Fruit fly (Drosophila melanogaster) whole organism, embryonic: ENCODE measurements around the gene Cisd2.

Experiments used
- Antp ChIP-seq: fragments of 200-800 bp; sonication (Bioruptor generic); optimal IDR thresholded peaks from 3 replicates; lab custom pipeline; 2016; ENCODE audit warnings: missing biosample characterization, missing genetic modification characterization
- Atf3 ChIP-seq: fragments of 200-800 bp; sonication (Bioruptor generic); optimal IDR thresholded peaks from 3 replicates; lab custom pipeline; 2016; ENCODE audit warnings: missing biosample characterization, missing genetic modification characterization
- B-H1 ChIP-seq: fragments of 200-800 bp; sonication (Bioruptor generic); IDR thresholded peaks from 3 replicates; pipeline ENCODE4 v1.3.6; 2022; ENCODE audit warnings: missing biosample characterization, missing genetic modification characterization
- B-H2 ChIP-seq: fragments of 200-800 bp; sonication (Bioruptor generic); optimal IDR thresholded peaks from 2 replicates; lab custom pipeline; 2018; ENCODE audit warnings: missing biosample characterization, mild to moderate bottlenecking, missing genetic modification characterization
- CG10147 ChIP-seq: fragments of 200-800 bp; sonication (Bioruptor generic); optimal IDR thresholded peaks from 2 replicates; lab custom pipeline; 2019; ENCODE audit warnings: missing biosample characterization, mild to moderate bottlenecking, missing genetic modification characterization, moderate library complexity
- CG11247 ChIP-seq: fragments of 200-800 bp; sonication (Bioruptor generic); IDR thresholded peaks from 2 replicates; pipeline ENCODE4 v1.3.6; 2022; ENCODE audit warnings: missing biosample characterization, missing genetic modification characterization
- CG12219 ChIP-seq: fragments of 200-800 bp; sonication (Bioruptor generic); optimal IDR thresholded peaks from 3 replicates; lab custom pipeline; 2018; ENCODE audit warnings: missing biosample characterization, mild to moderate bottlenecking, missing genetic modification characterization
- CG12236 ChIP-seq: fragments of 200-800 bp; sonication (Bioruptor generic); optimal IDR thresholded peaks from 2 replicates; lab custom pipeline; 2016; ENCODE audit warnings: missing biosample characterization, missing genetic modification characterization
- CG12744 ChIP-seq: fragments of 200-800 bp; sonication (Bioruptor generic); optimal IDR thresholded peaks from 2 replicates; lab custom pipeline; 2016; ENCODE audit warnings: missing biosample characterization, missing genetic modification characterization
- CG15269 ChIP-seq: fragments of 200-800 bp; sonication (Bioruptor generic); optimal IDR thresholded peaks from 2 replicates; lab custom pipeline; 2018; ENCODE audit warnings: missing biosample characterization, mild to moderate bottlenecking, missing genetic modification characterization, moderate library complexity
- CG15479 ChIP-seq: fragments of 200-800 bp; sonication (Bioruptor generic); optimal IDR thresholded peaks from 3 replicates; lab custom pipeline; 2019; ENCODE audit warnings: missing biosample characterization, mild to moderate bottlenecking, missing genetic modification characterization, moderate library complexity
- CG16863 ChIP-seq: fragments of 200-800 bp; sonication (Bioruptor generic); optimal IDR thresholded peaks from 3 replicates; lab custom pipeline; 2016; ENCODE audit warnings: missing biosample characterization, missing genetic modification characterization
- CG18262 ChIP-seq: fragments of 200-800 bp; optimal IDR thresholded peaks from 3 replicates; lab custom pipeline; 2019; ENCODE audit warnings: missing biosample characterization, mild to moderate bottlenecking, missing genetic modification characterization, moderate library complexity
- CG31365 ChIP-seq: fragments of 200-800 bp; sonication (Bioruptor generic); optimal IDR thresholded peaks from 2 replicates; lab custom pipeline; 2018; ENCODE audit warnings: missing biosample characterization, mild to moderate bottlenecking, missing genetic modification characterization
- CG3726 ChIP-seq: fragments of 200-800 bp; sonication (Bioruptor generic); IDR thresholded peaks from 3 replicates; pipeline ENCODE4, ENCODE4 v1.3.6; 2022; ENCODE audit warnings: missing biosample characterization, missing genetic modification characterization
- CG8478 ChIP-seq: fragments of >200 bp; optimal IDR thresholded peaks from 2 replicates; lab custom pipeline; 2018
- CG8765 ChIP-seq: fragments of 200-800 bp; sonication (Bioruptor generic); IDR thresholded peaks from 2 replicates; pipeline ENCODE4 v1.3.6; 2022; ENCODE audit warnings: missing biosample characterization, missing genetic modification characterization
- CG9727 ChIP-seq: fragments of 200-800 bp; sonication (Bioruptor generic); optimal IDR thresholded peaks from 3 replicates; lab custom pipeline; 2017; ENCODE audit warnings: missing biosample characterization, mild to moderate bottlenecking, missing genetic modification characterization
- Dref ChIP-seq: fragments of 200-800 bp; sonication (Bioruptor generic); IDR thresholded peaks from 2 replicates; pipeline ENCODE4 v1.3.6; 2022; ENCODE audit warnings: missing biosample characterization, missing genetic modification characterization
- Fer1 ChIP-seq: fragments of 200-800 bp; sonication (Bioruptor generic); optimal IDR thresholded peaks from 2 replicates; lab custom pipeline; 2017; ENCODE audit warnings: missing biosample characterization, mild to moderate bottlenecking, missing genetic modification characterization
- Fer3 ChIP-seq: fragments of 200-800 bp; sonication (Bioruptor generic); optimal IDR thresholded peaks from 2 replicates; lab custom pipeline; 2018; ENCODE audit warnings: missing biosample characterization, mild to moderate bottlenecking, missing genetic modification characterization, moderate library complexity
- H15 ChIP-seq: fragments of 200-800 bp; sonication (Bioruptor generic); IDR thresholded peaks from 3 replicates; pipeline ENCODE4 v1.3.6; 2022; ENCODE audit warnings: missing biosample characterization, missing genetic modification characterization
- Hmx ChIP-seq: fragments of 200-800 bp; sonication (Bioruptor generic); optimal IDR thresholded peaks from 2 replicates; lab custom pipeline; 2016; ENCODE audit warnings: missing biosample characterization, missing genetic modification characterization
- Lpt ChIP-seq: fragments of >200 bp; optimal IDR thresholded peaks from 2 replicates; lab custom pipeline; 2018; ENCODE audit warnings: missing biosample characterization, missing genetic modification characterization
- Max ChIP-seq: fragments of 200-800 bp; sonication (Bioruptor generic); optimal IDR thresholded peaks from 2 replicates; lab custom pipeline; 2016; ENCODE audit warnings: missing biosample characterization, mild to moderate bottlenecking, missing genetic modification characterization
- Neu2 ChIP-seq: fragments of 200-800 bp; sonication (Bioruptor generic); optimal IDR thresholded peaks from 3 replicates; lab custom pipeline; 2016; ENCODE audit warnings: missing biosample characterization, missing genetic modification characterization, borderline replicate concordance
- Nf-YA ChIP-seq: fragments of 200-800 bp; sonication (Bioruptor generic); IDR thresholded peaks from 2 replicates; pipeline ENCODE4 v1.3.6; 2022; ENCODE audit warnings: missing biosample characterization, missing genetic modification characterization
- Spps ChIP-seq: fragments of 200-800 bp; sonication (Bioruptor generic); optimal IDR thresholded peaks from 2 replicates; lab custom pipeline; 2018; ENCODE audit warnings: missing biosample characterization, mild to moderate bottlenecking, missing genetic modification characterization
- Tbp ChIP-seq: fragments of >200 bp; optimal IDR thresholded peaks from 2 replicates; lab custom pipeline; 2018; ENCODE audit warnings: missing biosample characterization, missing genetic modification characterization
- crol ChIP-seq: fragments of 200-800 bp; sonication (Bioruptor generic); IDR thresholded peaks from 2 replicates; pipeline ENCODE4 v1.3.6; 2022; ENCODE audit warnings: missing biosample characterization, missing genetic modification characterization
- cwo ChIP-seq: fragments of 200-800 bp; sonication (Bioruptor generic); optimal IDR thresholded peaks from 3 replicates; lab custom pipeline; 2017; ENCODE audit warnings: missing biosample characterization, missing genetic modification characterization, mild to moderate bottlenecking, moderate library complexity, missing genetic modification reagents
- danr ChIP-seq: fragments of 200-800 bp; sonication (Bioruptor generic); IDR thresholded peaks from 2 replicates; pipeline ENCODE4 v1.3.6; 2022; ENCODE audit warnings: missing biosample characterization, missing genetic modification characterization
- dpn ChIP-seq, 2 experiments: fragments of 200-800 bp; sonication (Bioruptor generic); optimal IDR thresholded peaks; 3 replicates each; lab custom pipeline; 2016; ENCODE audit warnings: missing biosample characterization in 2 of 2, missing genetic modification characterization in 2 of 2
- dysf ChIP-seq: fragments of 200-800 bp; sonication (Bioruptor generic); IDR thresholded peaks from 3 replicates; pipeline ENCODE4 v1.3.6; 2022; ENCODE audit warnings: missing biosample characterization, missing genetic modification characterization
- en ChIP-seq: fragments of 200-800 bp; sonication (Bioruptor generic); optimal IDR thresholded peaks from 2 replicates; lab custom pipeline; 2016; ENCODE audit warnings: missing biosample characterization, missing genetic modification characterization
- gce ChIP-seq: fragments of 200-800 bp; sonication (Bioruptor generic); IDR thresholded peaks from 3 replicates; pipeline ENCODE4 v1.3.6; 2022; ENCODE audit warnings: missing biosample characterization, missing genetic modification characterization
- gfzf ChIP-seq: fragments of 200-800 bp; sonication (Bioruptor generic); optimal IDR thresholded peaks from 2 replicates; lab custom pipeline; 2016; ENCODE audit warnings: missing biosample characterization, mild to moderate bottlenecking, missing genetic modification characterization, moderate library complexity
- gsb-n ChIP-seq: fragments of 200-800 bp; sonication (Bioruptor generic); optimal IDR thresholded peaks from 3 replicates; lab custom pipeline; 2018; ENCODE audit warnings: missing biosample characterization, mild to moderate bottlenecking, missing genetic modification characterization
- ham ChIP-seq: fragments of 200-800 bp; sonication (Bioruptor generic); IDR thresholded peaks from 2 replicates; pipeline ENCODE4 v1.3.6; 2022; ENCODE audit warnings: missing biosample characterization, missing genetic modification characterization
- her ChIP-seq: fragments of 200-800 bp; sonication (Bioruptor generic); optimal IDR thresholded peaks from 2 replicates; lab custom pipeline; 2016; ENCODE audit warnings: missing biosample characterization, missing genetic modification characterization
- mirr ChIP-seq: fragments of 200-800 bp; sonication (Bioruptor generic); optimal IDR thresholded peaks from 3 replicates; lab custom pipeline; 2018; ENCODE audit warnings: missing biosample characterization, mild to moderate bottlenecking, missing genetic modification characterization
- p53 ChIP-seq: fragments of 200-800 bp; sonication (Bioruptor generic); optimal IDR thresholded peaks from 2 replicates; lab custom pipeline; 2016; ENCODE audit warnings: missing biosample characterization, missing genetic modification characterization
- pros ChIP-seq: fragments of 200-800 bp; sonication (Bioruptor generic); optimal IDR thresholded peaks from 3 replicates; lab custom pipeline; 2019; ENCODE audit warnings: missing biosample characterization, mild to moderate bottlenecking, missing genetic modification characterization, moderate library complexity
- pum ChIP-seq: fragments of 200-800 bp; sonication (Bioruptor generic); optimal IDR thresholded peaks from 2 replicates; lab custom pipeline; 2016; ENCODE audit warnings: missing biosample characterization, missing genetic modification characterization
- slbo ChIP-seq: fragments of 200-800 bp; sonication (Bioruptor generic); IDR thresholded peaks from 2 replicates; pipeline ENCODE4 v1.3.6; 2022; ENCODE audit warnings: missing biosample characterization, missing genetic modification characterization
- slou ChIP-seq: fragments of 200-800 bp; sonication (Bioruptor generic); optimal IDR thresholded peaks from 3 replicates; lab custom pipeline; 2016; ENCODE audit warnings: missing biosample characterization, missing genetic modification characterization
- sob ChIP-seq: fragments of 200-800 bp; sonication (Bioruptor generic); IDR thresholded peaks from 2 replicates; pipeline ENCODE4 v1.3.6; 2022; ENCODE audit warnings: missing biosample characterization, missing genetic modification characterization
- sr ChIP-seq: fragments of 200-800 bp; sonication (Bioruptor generic); IDR thresholded peaks from 3 replicates; pipeline ENCODE4 v1.3.6; 2022; ENCODE audit warnings: missing biosample characterization, missing genetic modification characterization
- ssp ChIP-seq: fragments of 200-800 bp; sonication (Bioruptor generic); IDR thresholded peaks from 2 replicates; pipeline ENCODE4 v1.3.6; 2022; ENCODE audit warnings: missing biosample characterization, missing genetic modification characterization
- zfh2 ChIP-seq: fragments of 200-800 bp; sonication (Bioruptor generic); optimal IDR thresholded peaks from 2 replicates; lab custom pipeline; 2016; ENCODE audit warnings: missing biosample characterization, missing genetic modification characterization

Cisd2 gene

dm6 chr3R:29204612-29205480 is 18.4 kb downstream of the Cisd2 start (continued):
- TF ChIP-seq CG16863 (GFP tag; lab: Kevin White, UChicago): peak; percentile 79
- TF ChIP-seq ham (GFP tag; lab: Robert Waterston, UW): no peak
- peak; percentile 70 for TF ChIP-seq H15 (GFP tag; lab: Robert Waterston, UW)
- TF ChIP-seq CG18262 (tag; lab: Kevin White, UChicago): peak; percentile 86
- TF ChIP-seq CG12744: no peak
- peak; percentile 62 for TF ChIP-seq CG9727 (GFP tag; lab: Kevin White, UChicago)
- peak; percentile 65 for TF ChIP-seq Fer1
- peak; percentile 69 for TF ChIP-seq en
- TF ChIP-seq gfzf (GFP tag; lab: Kevin White, UChicago): no peak
- no peak; the same call in 1 of the 2 replicates for TF ChIP-seq CG8765 (GFP tag; lab: Robert Waterston, UW)
- peak; percentile 79 for TF ChIP-seq Antp (GFP tag; lab: Kevin White, UChicago)
- peak; percentile 53 for TF ChIP-seq Max (GFP tag; lab: Kevin White, UChicago)
- TF ChIP-seq Spps (tag; lab: Kevin White, UChicago): peak; percentile 72
- TF ChIP-seq CG15269 (tag; lab: Kevin White, UChicago): peak; percentile 80
- peak; percentile 80 for TF ChIP-seq dysf (GFP tag; lab: Robert Waterston, UW)
- TF ChIP-seq gce (GFP tag; lab: Robert Waterston, UW): peak; percentile 76
- TF ChIP-seq pros (GFP tag; lab: Kevin White, UChicago): peak; percentile 30
- TF ChIP-seq her: peak; percentile 58
- TF ChIP-seq zfh2 (GFP tag; lab: Kevin White, UChicago): no peak
- no peak for TF ChIP-seq p53 (GFP tag; lab: Kevin White, UChicago)
- no peak for TF ChIP-seq CG10147
- TF ChIP-seq Lpt (GFP tag; lab: Kevin White, UChicago): no peak
- peak; percentile 71 for TF ChIP-seq Nf-YA
- TF ChIP-seq slbo (GFP tag; lab: Robert Waterston, UW): peak; percentile 51
- no peak for TF ChIP-seq B-H2 (GFP tag; lab: Kevin White, UChicago)
- TF ChIP-seq CG15479 (GFP tag; lab: Kevin White, UChicago): no peak
- peak; percentile 66 for TF ChIP-seq B-H1
- TF ChIP-seq pum (GFP tag; lab: Kevin White, UChicago): peak; percentile 80
- peak; percentile 69 for TF ChIP-seq gsb-n (tag; lab: Kevin White, UChicago)
- peak; percentile 64 for TF ChIP-seq CG12236 (GFP tag; lab: Kevin White, UChicago)
- TF ChIP-seq sr (GFP tag; lab: Robert Waterston, UW): peak; percentile 20; the same call in 1 of the 3 replicates
- TF ChIP-seq CG31365 (tag; lab: Kevin White, UChicago): peak; percentile 41
- TF ChIP-seq Atf3 (GFP tag; lab: Kevin White, UChicago): peak; percentile 59
- peak; percentile 80 for TF ChIP-seq CG12219
- peak; percentile 46 for TF ChIP-seq Fer3 (tag; lab: Kevin White, UChicago)
- TF ChIP-seq ssp (GFP tag; lab: Robert Waterston, UW): peak; percentile 69
- no peak for TF ChIP-seq mirr
- TF ChIP-seq slou (GFP tag; lab: Kevin White, UChicago): no peak
- no peak for TF ChIP-seq Neu2 (GFP tag; lab: Kevin White, UChicago)
- TF ChIP-seq crol (GFP tag; lab: Robert Waterston, UW): peak; percentile 40; the same call in 1 of the 2 replicates
- peak; percentile 32; the same call in 1 of the 2 replicates for TF ChIP-seq CG11247
- no peak for TF ChIP-seq CG8478 (lab: Kevin White, UChicago)
- TF ChIP-seq Hmx: no peak
- no peak for TF ChIP-seq Dref (GFP tag; lab: Robert Waterston, UW)
- TF ChIP-seq Tbp (GFP tag; lab: Kevin White, UChicago): no peak
- TF ChIP-seq dpn (GFP tag; optimal IDR thresholded peaks at IDR 0.05; lab: Kevin White, UChicago): peak; percentile 69 to 84
- TF ChIP-seq danr (GFP tag; lab: Robert Waterston, UW): peak; percentile 56
- TF ChIP-seq CG3726: peak; percentile 72; the same call in 1 of the 3 replicates
- TF ChIP-seq cwo: peak; percentile 21
- TF ChIP-seq sob (GFP tag; lab: Robert Waterston, UW): peak; percentile 49; the same call in 1 of the 2 replicates
